Worm (Caenorhabditis elegans) whole organism, early embryonic: ENCODE results near the gene sra-37.

Source experiments
- B0310.2 ChIP-seq: sonication (generic microtip); optimal IDR thresholded peaks from 2 replicates; lab custom pipeline; 2016; ENCODE audit warnings: mild to moderate bottlenecking, missing genetic modification characterization, missing compliant biosample characterization
- ama-1 ChIP-seq: fragments of 150-350 bp; optimal IDR thresholded peaks from 2 replicates; lab custom pipeline; 2014
- ceh-13 ChIP-seq: fragments of 200-800 bp; sonication (Bioruptor generic); optimal IDR thresholded peaks from 2 replicates; lab custom pipeline; 2018; ENCODE audit warnings: mild to moderate bottlenecking, missing genetic modification characterization, missing compliant biosample characterization
- ets-7 ChIP-seq: sonication (generic microtip); optimal IDR thresholded peaks from 2 replicates; lab custom pipeline; 2016; ENCODE audit warnings: missing genotype, missing genetic modification characterization, missing compliant biosample characterization
- flt-1 ChIP-seq: fragments of 200-800 bp; sonication (Bioruptor generic); IDR thresholded peaks from 2 replicates; pipeline ENCODE4 v1.3.6; 2022; ENCODE audit warnings: missing genetic modification characterization, missing compliant biosample characterization
- hmbx-1 ChIP-seq: sonication (generic microtip); optimal IDR thresholded peaks from 2 replicates; lab custom pipeline; 2016; ENCODE audit warnings: mild to moderate bottlenecking, missing genetic modification characterization, missing compliant biosample characterization
- hmg-4 ChIP-seq: fragments of 200-800 bp; sonication (Bioruptor generic); optimal IDR thresholded peaks from 2 replicates; lab custom pipeline; 2018; ENCODE audit warnings: mild to moderate bottlenecking, missing genetic modification characterization, missing compliant biosample characterization
- scrt-1 ChIP-seq: fragments of 200-800 bp; sonication (Bioruptor generic); IDR thresholded peaks from 2 replicates; pipeline ENCODE4 v1.3.6; 2022; ENCODE audit warnings: missing genetic modification characterization, missing compliant biosample characterization
- sea-1 ChIP-seq: fragments of 200-800 bp; sonication (Bioruptor generic); conservative IDR thresholded peaks from 2 replicates; pipeline ENCODE4 v1.3.6; 2022; ENCODE audit warnings: missing genetic modification characterization, missing compliant biosample characterization
- tbx-11 ChIP-seq: fragments of 200-800 bp; sonication (Bioruptor generic); IDR thresholded peaks from 2 replicates; pipeline ENCODE4 v1.3.6; 2022; ENCODE audit warnings: missing genetic modification characterization, missing compliant biosample characterization
- tbx-37 ChIP-seq: fragments of 200-800 bp; sonication (Bioruptor generic); conservative IDR thresholded peaks from 2 replicates; pipeline ENCODE4 v1.3.6; 2022; ENCODE audit warnings: missing genetic modification reagents, missing genetic modification characterization, missing compliant biosample characterization
- tra-4 ChIP-seq: sonication (generic microtip); optimal IDR thresholded peaks from 2 replicates; lab custom pipeline; 2017; ENCODE audit warnings: missing genetic modification characterization, missing compliant biosample characterization

ce11 chrX:13929534-13929933, 36.4 kb upstream of the sra-37 start, which contains the start of gene meg-1:
- TF ChIP-seq flt-1 (GFP tag; lab: Robert Waterston, UW) (no peak), ama-1 (lab: Kevin White, UChicago) (no peak), tbx-37 (GFP tag; lab: Robert Waterston, UW) (no peak), sea-1 (GFP tag; lab: Robert Waterston, UW) (no peak), scrt-1 (GFP tag; lab: Robert Waterston, UW) (no peak), hmbx-1 (no peak), tra-4 (tag; lab: Kevin White, UChicago) (no peak), ets-7 (no peak), tbx-11 (GFP tag; lab: Robert Waterston, UW) (no peak), hmg-4 (GFP tag; lab: Kevin White, UChicago) (no peak), ceh-13 (GFP tag; lab: Kevin White, UChicago) (no peak), B0310.2 (tag; lab: Kevin White, UChicago) (no peak)
